Fruit fly (Drosophila melanogaster) whole organism, embryonic: ENCODE measurements around the gene CG7408.

ENCODE experiments used
- Atf6 ChIP-seq: fragments of 200-800 bp; sonication (Bioruptor generic); IDR thresholded peaks from 2 replicates; pipeline ENCODE4 v1.3.6; 2022; ENCODE audit warnings: missing biosample characterization, missing genetic modification characterization
- Bdp1 ChIP-seq: fragments of 200-800 bp; sonication (Bioruptor generic); optimal IDR thresholded peaks from 3 replicates; lab custom pipeline; 2016; ENCODE audit warnings: missing biosample characterization, missing genetic modification characterization
- CG10147 ChIP-seq: fragments of 200-800 bp; sonication (Bioruptor generic); optimal IDR thresholded peaks from 2 replicates; lab custom pipeline; 2019; ENCODE audit warnings: missing biosample characterization, mild to moderate bottlenecking, missing genetic modification characterization, moderate library complexity
- CG12155 ChIP-seq: fragments of 200-800 bp; sonication (Bioruptor generic); optimal IDR thresholded peaks from 3 replicates; lab custom pipeline; 2016; ENCODE audit warnings: missing biosample characterization, missing genetic modification characterization
- CG14965 ChIP-seq: fragments of 200-800 bp; sonication (Bioruptor generic); optimal IDR thresholded peaks from 2 replicates; lab custom pipeline; 2016; ENCODE audit warnings: missing biosample characterization, missing genetic modification characterization, borderline replicate concordance
- CG2116 ChIP-seq: fragments of 200-800 bp; sonication (Bioruptor generic); optimal IDR thresholded peaks from 3 replicates; lab custom pipeline; 2018; ENCODE audit warnings: missing biosample characterization, mild to moderate bottlenecking, missing genetic modification characterization
- CG3163 ChIP-seq: fragments of 200-800 bp; sonication (Bioruptor generic); optimal IDR thresholded peaks from 3 replicates; lab custom pipeline; 2016; ENCODE audit warnings: missing biosample characterization, missing genetic modification characterization
- CG33213 ChIP-seq: fragments of 200-800 bp; sonication (Bioruptor generic); optimal IDR thresholded peaks from 3 replicates; lab custom pipeline; 2016; ENCODE audit warnings: missing biosample characterization, missing genetic modification characterization
- CG3838 ChIP-seq: fragments of 200-800 bp; sonication (Bioruptor generic); optimal IDR thresholded peaks from 3 replicates; lab custom pipeline; 2016; ENCODE audit warnings: missing biosample characterization, missing genetic modification characterization
- CG4404 ChIP-seq: fragments of 200-800 bp; sonication (Bioruptor generic); IDR thresholded peaks from 2 replicates; pipeline ENCODE4 v1.3.6; 2022; ENCODE audit warnings: missing biosample characterization, missing genetic modification characterization
- CG4617 ChIP-seq: fragments of 200-800 bp; sonication (Bioruptor generic); optimal IDR thresholded peaks from 3 replicates; lab custom pipeline; 2016; ENCODE audit warnings: missing biosample characterization, missing genetic modification characterization, borderline replicate concordance
- CG4707 ChIP-seq: fragments of 200-800 bp; sonication (Bioruptor generic); optimal IDR thresholded peaks from 2 replicates; lab custom pipeline; 2018; ENCODE audit warnings: missing biosample characterization, mild to moderate bottlenecking, missing genetic modification characterization, moderate library complexity
- CG4820 ChIP-seq: fragments of 200-800 bp; sonication (Bioruptor generic); optimal IDR thresholded peaks from 3 replicates; lab custom pipeline; 2016; ENCODE audit warnings: missing biosample characterization, missing genetic modification characterization
- CG7839 ChIP-seq: fragments of 200-800 bp; sonication (Bioruptor generic); optimal IDR thresholded peaks from 3 replicates; lab custom pipeline; 2018; ENCODE audit warnings: missing biosample characterization, mild to moderate bottlenecking, missing genetic modification characterization, moderate library complexity
- CG8478 ChIP-seq: fragments of >200 bp; optimal IDR thresholded peaks from 2 replicates; lab custom pipeline; 2018
- D ChIP-seq, 2 experiments: fragments of 200-800 bp in 1 of 2; fragments of >200 bp in 1 of 2; sonication (Bioruptor generic) in 1 of 2; optimal IDR thresholded peaks; 2 replicates in 1 of 2; 3 replicates in 1 of 2; lab custom pipeline; 2017; ENCODE audit warnings: mild to moderate bottlenecking in 1 of 2, missing biosample characterization in 1 of 2, missing genetic modification characterization in 1 of 2, missing genetic modification reagents in 1 of 2
- Hand ChIP-seq: fragments of 200-800 bp; sonication (Bioruptor generic); optimal IDR thresholded peaks from 2 replicates; lab custom pipeline; 2017; ENCODE audit warnings: mild to moderate bottlenecking, missing biosample characterization, missing genetic modification reagents, missing genetic modification characterization
- Jarid2 ChIP-seq: fragments of 200-800 bp; sonication (Bioruptor generic); optimal IDR thresholded peaks from 3 replicates; lab custom pipeline; 2017; ENCODE audit warnings: mild to moderate bottlenecking, missing biosample characterization, missing genetic modification reagents, missing genetic modification characterization
- Lhr ChIP-seq: fragments of 200-800 bp; sonication (Bioruptor generic); optimal IDR thresholded peaks from 3 replicates; lab custom pipeline; 2017; ENCODE audit warnings: mild to moderate bottlenecking, missing biosample characterization, missing genetic modification reagents, missing genetic modification characterization
- Mad ChIP-seq: fragments of 200-800 bp; sonication (Bioruptor generic); optimal IDR thresholded peaks from 2 replicates; lab custom pipeline; 2016; ENCODE audit warnings: missing biosample characterization, missing genetic modification characterization
- Meics ChIP-seq: fragments of 200-800 bp; sonication (Bioruptor generic); optimal IDR thresholded peaks from 2 replicates; lab custom pipeline; 2017; ENCODE audit warnings: missing biosample characterization, mild to moderate bottlenecking, missing genetic modification characterization
- NFAT ChIP-seq: fragments of 200-800 bp; sonication (Bioruptor generic); IDR thresholded peaks from 2 replicates; pipeline ENCODE4 v1.3.6; 2022; ENCODE audit warnings: missing biosample characterization, missing genetic modification characterization
- Neu2 ChIP-seq: fragments of 200-800 bp; sonication (Bioruptor generic); optimal IDR thresholded peaks from 3 replicates; lab custom pipeline; 2016; ENCODE audit warnings: missing biosample characterization, missing genetic modification characterization, borderline replicate concordance
- Poxn ChIP-seq: fragments of 200-800 bp; sonication (Bioruptor generic); IDR thresholded peaks from 2 replicates; pipeline ENCODE4 v1.3.6; 2022; ENCODE audit warnings: missing biosample characterization, missing genetic modification characterization
- ac ChIP-seq: fragments of 200-800 bp; sonication (Bioruptor generic); optimal IDR thresholded peaks from 3 replicates; lab custom pipeline; 2017; ENCODE audit warnings: missing biosample characterization, mild to moderate bottlenecking, missing genetic modification characterization
- az2 ChIP-seq: fragments of 200-800 bp; sonication (Bioruptor generic); optimal IDR thresholded peaks from 3 replicates; lab custom pipeline; 2016; ENCODE audit warnings: missing biosample characterization, missing genetic modification characterization
- btn ChIP-seq: fragments of 200-800 bp; sonication (Bioruptor generic); optimal IDR thresholded peaks from 2 replicates; lab custom pipeline; 2016; ENCODE audit warnings: missing biosample characterization, missing genetic modification characterization
- caup ChIP-seq: fragments of 200-800 bp; sonication (Bioruptor generic); optimal IDR thresholded peaks from 3 replicates; lab custom pipeline; 2017; ENCODE audit warnings: missing biosample characterization, mild to moderate bottlenecking, missing genetic modification characterization, moderate library complexity; ENCODE audit not compliant: severe bottlenecking
- croc ChIP-seq: fragments of 200-800 bp; sonication (Bioruptor generic); conservative IDR thresholded peaks from 3 replicates; pipeline ENCODE4 v1.3.6; 2022; ENCODE audit warnings: missing biosample characterization, missing genetic modification characterization
- dmrt11E ChIP-seq: fragments of 200-800 bp; sonication (Bioruptor generic); optimal IDR thresholded peaks from 3 replicates; lab custom pipeline; 2018; ENCODE audit warnings: missing biosample characterization, mild to moderate bottlenecking, missing genetic modification characterization, moderate library complexity
- dmrt99B ChIP-seq: fragments of 200-800 bp; sonication (Bioruptor generic); optimal IDR thresholded peaks from 2 replicates; lab custom pipeline; 2018; ENCODE audit warnings: missing biosample characterization, mild to moderate bottlenecking, missing genetic modification characterization, moderate library complexity
- gce ChIP-seq: fragments of 200-800 bp; sonication (Bioruptor generic); IDR thresholded peaks from 3 replicates; pipeline ENCODE4 v1.3.6; 2022; ENCODE audit warnings: missing biosample characterization, missing genetic modification characterization
- gcm ChIP-seq: fragments of 200-800 bp; sonication (Bioruptor generic); optimal IDR thresholded peaks from 2 replicates; lab custom pipeline; 2019; ENCODE audit warnings: missing biosample characterization, mild to moderate bottlenecking, missing genetic modification characterization, moderate library complexity
- gro ChIP-seq: fragments of 200-800 bp; sonication (Bioruptor generic); optimal IDR thresholded peaks from 2 replicates; lab custom pipeline; 2016; ENCODE audit warnings: missing biosample characterization, missing genetic modification characterization
- h ChIP-seq: fragments of >200 bp; optimal IDR thresholded peaks from 2 replicates; lab custom pipeline; 2017
- kni ChIP-seq: fragments of 200-800 bp; sonication (Bioruptor generic); optimal IDR thresholded peaks from 3 replicates; lab custom pipeline; 2017; ENCODE audit warnings: mild to moderate bottlenecking, missing biosample characterization, missing genetic modification reagents, missing genetic modification characterization
- lola ChIP-seq, 3 experiments: fragments of >200 bp in 2 of 3; fragments of 200-800 bp in 1 of 3; sonication (Bioruptor generic) in 1 of 3; optimal IDR thresholded peaks; 2 replicates each; lab custom pipeline; 2017 to 2019; ENCODE audit warnings: missing biosample characterization in 3 of 3, missing genetic modification characterization in 3 of 3, mild to moderate bottlenecking in 1 of 3, moderate library complexity in 1 of 3
- mirr ChIP-seq: fragments of 200-800 bp; sonication (Bioruptor generic); optimal IDR thresholded peaks from 3 replicates; lab custom pipeline; 2018; ENCODE audit warnings: missing biosample characterization, mild to moderate bottlenecking, missing genetic modification characterization
- onecut ChIP-seq: fragments of 200-800 bp; sonication (Bioruptor generic); IDR thresholded peaks from 2 replicates; pipeline ENCODE4 v1.3.6; 2022; ENCODE audit warnings: missing biosample characterization, missing genetic modification characterization
- pho ChIP-seq: fragments of 200-800 bp; sonication (Bioruptor generic); optimal IDR thresholded peaks from 2 replicates; lab custom pipeline; 2016; ENCODE audit warnings: missing biosample characterization, missing genetic modification characterization
- pnt ChIP-seq: fragments of 200-800 bp; sonication (Bioruptor generic); optimal IDR thresholded peaks from 3 replicates; lab custom pipeline; 2016; ENCODE audit warnings: missing biosample characterization, missing genetic modification characterization
- salm ChIP-seq: fragments of 200-800 bp; sonication (Bioruptor generic); optimal IDR thresholded peaks from 2 replicates; lab custom pipeline; 2018; ENCODE audit warnings: missing biosample characterization, mild to moderate bottlenecking, missing genetic modification characterization
- seq ChIP-seq: fragments of 200-800 bp; sonication (Bioruptor generic); IDR thresholded peaks from 2 replicates; pipeline ENCODE4 v1.3.6; 2022; ENCODE audit warnings: missing biosample characterization, missing genetic modification characterization
- shn ChIP-seq: fragments of 200-800 bp; sonication (Bioruptor generic); optimal IDR thresholded peaks from 3 replicates; lab custom pipeline; 2016; ENCODE audit warnings: missing biosample characterization, missing genetic modification characterization
- slbo ChIP-seq: fragments of 200-800 bp; sonication (Bioruptor generic); IDR thresholded peaks from 2 replicates; pipeline ENCODE4 v1.3.6; 2022; ENCODE audit warnings: missing biosample characterization, missing genetic modification characterization
- tio ChIP-seq: fragments of 200-800 bp; sonication (Bioruptor generic); optimal IDR thresholded peaks from 2 replicates; lab custom pipeline; 2017; ENCODE audit warnings: missing biosample characterization, missing genetic modification characterization, inconsistent platforms
- z ChIP-seq: fragments of 200-800 bp; sonication (Bioruptor generic); IDR thresholded peaks from 3 replicates; pipeline ENCODE4 v1.3.6; 2022; ENCODE audit warnings: missing biosample characterization, missing genetic modification characterization
- zen ChIP-seq: fragments of 200-800 bp; sonication (Bioruptor generic); optimal IDR thresholded peaks from 3 replicates; lab custom pipeline; 2018; ENCODE audit warnings: missing biosample characterization, mild to moderate bottlenecking, missing genetic modification characterization, moderate library complexity
- zen2 ChIP-seq: fragments of 200-800 bp; sonication (Bioruptor generic); IDR thresholded peaks from 3 replicates; pipeline ENCODE4 v1.3.6; 2022; ENCODE audit warnings: missing biosample characterization, missing genetic modification characterization; ENCODE audit not compliant: partially characterized antibody

CG7408 gene

DNA sequence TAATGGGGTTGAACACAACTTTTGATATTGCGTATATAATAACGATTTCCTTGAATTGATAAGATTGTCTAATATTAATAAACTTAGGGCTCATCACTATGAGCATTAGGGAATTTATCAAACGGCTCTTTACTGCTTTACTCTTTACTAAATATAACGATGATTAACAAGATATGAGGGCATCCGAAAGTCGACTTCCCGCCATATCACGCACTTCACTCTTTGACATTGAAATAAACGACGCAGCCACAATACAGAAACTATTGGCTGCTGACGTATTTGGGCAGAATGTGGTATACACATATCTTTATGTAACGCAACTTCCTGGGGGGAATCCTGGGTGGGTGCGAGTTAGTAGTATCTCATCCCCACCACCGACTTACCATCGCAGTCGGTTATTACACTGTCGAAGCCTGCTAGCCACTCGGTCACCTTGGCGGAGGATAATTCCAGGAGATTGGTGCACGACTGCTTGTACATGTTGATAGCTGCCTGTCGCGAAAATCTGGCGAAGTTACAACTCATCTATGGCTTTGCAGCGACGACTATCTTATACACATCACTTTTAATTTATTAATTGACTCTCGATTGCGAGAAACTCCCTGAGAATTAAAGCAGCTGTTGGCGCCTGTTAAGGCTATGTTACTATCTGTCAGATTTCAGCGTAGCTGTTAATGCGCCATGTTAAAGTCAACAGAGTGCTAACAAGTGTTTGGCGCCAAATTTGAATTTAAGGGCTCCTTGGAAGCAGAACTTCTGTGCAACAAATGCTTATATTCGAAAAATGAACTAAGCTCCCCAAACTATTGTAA, 35.8 kb upstream of the CG7408 start, which contains the start of gene CG5567 (continued):
- no peak for TF ChIP-seq z (GFP tag; lab: Robert Waterston, UW)
- TF ChIP-seq Atf6 (GFP tag; lab: Robert Waterston, UW), result 0 out of 2 replicates have a peak, but pooled peaks have one; percentile 25
- TF ChIP-seq mirr, result no peak
- no peak for TF ChIP-seq CG14965 (GFP tag; lab: Kevin White, UChicago)
- TF ChIP-seq salm (tag; lab: Kevin White, UChicago), result no peak
- TF ChIP-seq D (optimal IDR thresholded peaks at IDR 0.05; lab: Kevin White, UChicago), result no peak
- TF ChIP-seq D (GFP tag; optimal IDR thresholded peaks at IDR 0.05; lab: Kevin White, UChicago), result no peak
- TF ChIP-seq seq (GFP tag; lab: Robert Waterston, UW), result no peak; the same call in 1 of the 2 replicates
- TF ChIP-seq btn, result no peak
- TF ChIP-seq gro (GFP tag; lab: Kevin White, UChicago), result no peak
- no peak for TF ChIP-seq az2 (GFP tag; lab: Kevin White, UChicago)
- TF ChIP-seq slbo (GFP tag; lab: Robert Waterston, UW), result 0 out of 2 replicates have a peak, but pooled peaks have one; percentile 36
- TF ChIP-seq Poxn (GFP tag; lab: Robert Waterston, UW), result no peak
- peak; percentile 34 for TF ChIP-seq Meics
- no peak for TF ChIP-seq CG33213 (GFP tag; lab: Kevin White, UChicago)
- no peak for TF ChIP-seq h (lab: Kevin White, UChicago)
- no peak for TF ChIP-seq CG10147 (GFP tag; lab: Kevin White, UChicago)
- TF ChIP-seq NFAT (GFP tag; lab: Robert Waterston, UW), result no peak
- TF ChIP-seq tio (GFP tag; lab: Kevin White, UChicago), result no peak
- TF ChIP-seq pnt (GFP tag; lab: Kevin White, UChicago), result no peak
- TF ChIP-seq Bdp1 (GFP tag; lab: Kevin White, UChicago), result no peak
- TF ChIP-seq CG4404 (GFP tag; lab: Robert Waterston, UW), result no peak
- no peak for TF ChIP-seq shn (GFP tag; lab: Kevin White, UChicago)
- no peak for TF ChIP-seq kni (GFP tag; lab: Kevin White, UChicago)
- no peak for TF ChIP-seq zen2
- TF ChIP-seq gce, result no peak
- TF ChIP-seq CG3838 (GFP tag; lab: Kevin White, UChicago), result no peak
- no peak for TF ChIP-seq caup (GFP tag; lab: Kevin White, UChicago)
- TF ChIP-seq CG8478, result no peak
- TF ChIP-seq Lhr (GFP tag; lab: Kevin White, UChicago), result no peak
- TF ChIP-seq CG3163 (GFP tag; lab: Kevin White, UChicago), result no peak
- no peak for TF ChIP-seq zen (tag; lab: Kevin White, UChicago)
- no peak for TF ChIP-seq Neu2 (GFP tag; lab: Kevin White, UChicago)
- peak; percentile 2 for TF ChIP-seq CG2116 (GFP tag; lab: Kevin White, UChicago)
- TF ChIP-seq CG7839 (tag; lab: Kevin White, UChicago), result peak; percentile 42
- no peak for TF ChIP-seq croc (GFP tag; lab: Robert Waterston, UW)
- TF ChIP-seq Hand, result no peak
- no peak for TF ChIP-seq ac (GFP tag; lab: Kevin White, UChicago)
- peak; percentile 14 for TF ChIP-seq CG12155 (GFP tag; lab: Kevin White, UChicago)
- TF ChIP-seq CG4707 (GFP tag; lab: Kevin White, UChicago), result no peak
- no peak for TF ChIP-seq pho (GFP tag; lab: Kevin White, UChicago)
- no peak for TF ChIP-seq dmrt99B (tag; lab: Kevin White, UChicago)
- TF ChIP-seq CG4617, result no peak
- TF ChIP-seq gcm (GFP tag; lab: Kevin White, UChicago), result no peak
- TF ChIP-seq lola (GFP tag; optimal IDR thresholded peaks at IDR 0.05; lab: Kevin White, UChicago), result no peak
- no peak for TF ChIP-seq Mad (GFP tag; lab: Kevin White, UChicago)
- no peak for TF ChIP-seq Jarid2 (GFP tag; lab: Kevin White, UChicago)
- no peak for TF ChIP-seq CG4820 (GFP tag; lab: Kevin White, UChicago)
- TF ChIP-seq onecut (GFP tag; lab: Robert Waterston, UW), result no peak
- no peak for TF ChIP-seq dmrt11E (tag; lab: Kevin White, UChicago)
